Fruit fly (Drosophila melanogaster) whole organism, embryonic: Measurements from ENCODE around the gene Nmdar1.

Experiments used
- ATbp ChIP-seq: fragments of 200-800 bp; sonication (Bioruptor generic); optimal IDR thresholded peaks from 2 replicates; lab custom pipeline; 2017; ENCODE audit warnings: missing biosample characterization, mild to moderate bottlenecking, missing genetic modification characterization, missing genetic modification reagents
- Ada2b ChIP-seq: fragments of 200-800 bp; sonication (Bioruptor generic); IDR thresholded peaks from 2 replicates; pipeline ENCODE4 v1.3.6; 2022; ENCODE audit warnings: missing biosample characterization, missing genetic modification characterization
- Bgb ChIP-seq: fragments of 200-800 bp; sonication (Bioruptor generic); IDR thresholded peaks from 2 replicates; pipeline ENCODE4 v1.3.6; 2022; ENCODE audit warnings: missing biosample characterization, missing genetic modification characterization; ENCODE audit not compliant: partially characterized antibody
- CG10209 ChIP-seq: fragments of 200-800 bp; sonication (Bioruptor generic); optimal IDR thresholded peaks from 3 replicates; lab custom pipeline; 2017; ENCODE audit warnings: missing biosample characterization, mild to moderate bottlenecking, missing genetic modification characterization, missing genetic modification reagents
- CG14860 ChIP-seq: fragments of 200-800 bp; sonication (Bioruptor generic); IDR thresholded peaks from 3 replicates; pipeline ENCODE4 v1.3.6; 2022; ENCODE audit warnings: missing biosample characterization, missing genetic modification characterization; ENCODE audit not compliant: partially characterized antibody
- CG14965 ChIP-seq: fragments of 200-800 bp; sonication (Bioruptor generic); optimal IDR thresholded peaks from 2 replicates; lab custom pipeline; 2016; ENCODE audit warnings: missing biosample characterization, missing genetic modification characterization, borderline replicate concordance
- CG16779 ChIP-seq: fragments of 200-800 bp; sonication (Bioruptor generic); IDR thresholded peaks from 2 replicates; pipeline ENCODE4 v1.3.6; 2022; ENCODE audit warnings: missing biosample characterization, missing genetic modification characterization
- CG16813 ChIP-seq: fragments of 200-800 bp; sonication (Bioruptor generic); IDR thresholded peaks from 3 replicates; pipeline ENCODE4 v1.3.6; 2022; ENCODE audit warnings: missing biosample characterization, missing genetic modification characterization; ENCODE audit not compliant: partially characterized antibody
- CG17802 ChIP-seq: fragments of 200-800 bp; sonication (Bioruptor generic); optimal IDR thresholded peaks from 2 replicates; lab custom pipeline; 2018; ENCODE audit warnings: missing biosample characterization, mild to moderate bottlenecking, missing genetic modification characterization, moderate library complexity
- CG2116 ChIP-seq: fragments of 200-800 bp; sonication (Bioruptor generic); optimal IDR thresholded peaks from 3 replicates; lab custom pipeline; 2018; ENCODE audit warnings: missing biosample characterization, mild to moderate bottlenecking, missing genetic modification characterization
- CG30020 ChIP-seq: fragments of 200-800 bp; optimal IDR thresholded peaks from 2 replicates; lab custom pipeline; 2019; ENCODE audit warnings: missing biosample characterization, mild to moderate bottlenecking, missing genetic modification characterization, moderate library complexity
- CG33213 ChIP-seq: fragments of 200-800 bp; sonication (Bioruptor generic); optimal IDR thresholded peaks from 3 replicates; lab custom pipeline; 2016; ENCODE audit warnings: missing biosample characterization, missing genetic modification characterization
- CG34224 ChIP-seq: fragments of 200-800 bp; sonication (Bioruptor generic); IDR thresholded peaks from 3 replicates; pipeline ENCODE4 v1.3.6; 2022; ENCODE audit warnings: missing biosample characterization, missing genetic modification characterization; ENCODE audit not compliant: partially characterized antibody
- CG34422 ChIP-seq: fragments of 200-800 bp; sonication (Bioruptor generic); IDR thresholded peaks from 3 replicates; pipeline ENCODE4 v1.3.6; 2022; ENCODE audit warnings: missing biosample characterization, missing genetic modification characterization
- CG6791 ChIP-seq: fragments of 200-800 bp; sonication (Bioruptor generic); IDR thresholded peaks from 3 replicates; pipeline ENCODE4 v1.3.6; 2022; ENCODE audit warnings: missing biosample characterization, missing genetic modification characterization; ENCODE audit not compliant: partially characterized antibody
- CG7839 ChIP-seq: fragments of 200-800 bp; sonication (Bioruptor generic); optimal IDR thresholded peaks from 3 replicates; lab custom pipeline; 2018; ENCODE audit warnings: missing biosample characterization, mild to moderate bottlenecking, missing genetic modification characterization, moderate library complexity
- D19A ChIP-seq: fragments of 200-800 bp; optimal IDR thresholded peaks from 3 replicates; lab custom pipeline; 2019; ENCODE audit warnings: missing biosample characterization, mild to moderate bottlenecking, missing genetic modification characterization, moderate library complexity
- Dref ChIP-seq: fragments of 200-800 bp; sonication (Bioruptor generic); IDR thresholded peaks from 2 replicates; pipeline ENCODE4 v1.3.6; 2022; ENCODE audit warnings: missing biosample characterization, missing genetic modification characterization
- Elba2 ChIP-seq: fragments of 200-800 bp; sonication (Bioruptor generic); optimal IDR thresholded peaks from 3 replicates; lab custom pipeline; 2016; ENCODE audit warnings: missing biosample characterization, missing genetic modification characterization
- H2.0 ChIP-seq: fragments of 200-800 bp; sonication (Bioruptor generic); IDR thresholded peaks from 2 replicates; pipeline ENCODE4 v1.3.6; 2022; ENCODE audit warnings: missing biosample characterization, missing genetic modification characterization
- HLH4C ChIP-seq: fragments of 200-800 bp; sonication (Bioruptor generic); IDR thresholded peaks from 3 replicates; pipeline ENCODE4 v1.3.6; 2022; ENCODE audit warnings: missing biosample characterization, missing genetic modification characterization; ENCODE audit not compliant: partially characterized antibody
- MBD-R2 ChIP-seq: fragments of 200-800 bp; sonication (Bioruptor generic); IDR thresholded peaks from 2 replicates; pipeline ENCODE4 v1.3.6; 2022; ENCODE audit warnings: missing biosample characterization, missing genetic modification characterization
- Med ChIP-seq: fragments of 200-800 bp; sonication (Bioruptor generic); peaks from one replicate; lab custom pipeline; 2016; ENCODE audit warnings: missing biosample characterization, missing genetic modification characterization, mild to moderate bottlenecking, inconsistent platforms, moderate library complexity
- Opbp ChIP-seq: fragments of 200-800 bp; sonication (Bioruptor generic); IDR thresholded peaks from 3 replicates; pipeline ENCODE4 v1.3.6; 2022; ENCODE audit warnings: missing biosample characterization, missing genetic modification characterization; ENCODE audit not compliant: partially characterized antibody
- Scr ChIP-seq: fragments of 200-800 bp; sonication (Bioruptor generic); IDR thresholded peaks from 2 replicates; pipeline ENCODE4 v1.3.6; 2022; ENCODE audit warnings: missing biosample characterization, missing genetic modification characterization; ENCODE audit not compliant: partially characterized antibody
- ato ChIP-seq: fragments of 200-800 bp; sonication (Bioruptor generic); IDR thresholded peaks from 2 replicates; pipeline ENCODE4 v1.3.6; 2022; ENCODE audit warnings: missing biosample characterization, missing genetic modification characterization; ENCODE audit not compliant: partially characterized antibody
- cg ChIP-seq: fragments of 200-800 bp; sonication (Bioruptor generic); optimal IDR thresholded peaks from 3 replicates; lab custom pipeline; 2019; ENCODE audit warnings: missing biosample characterization, mild to moderate bottlenecking, missing genetic modification characterization, moderate library complexity
- fu2 ChIP-seq: fragments of 200-800 bp; sonication (Bioruptor generic); optimal IDR thresholded peaks from 2 replicates; lab custom pipeline; 2016; ENCODE audit warnings: missing biosample characterization, missing genetic modification characterization
- gcm2 ChIP-seq: fragments of 200-800 bp; sonication (Bioruptor generic); optimal IDR thresholded peaks from 2 replicates; lab custom pipeline; 2016; ENCODE audit warnings: missing biosample characterization, missing genetic modification characterization
- gfzf ChIP-seq: fragments of 200-800 bp; sonication (Bioruptor generic); optimal IDR thresholded peaks from 2 replicates; lab custom pipeline; 2016; ENCODE audit warnings: missing biosample characterization, mild to moderate bottlenecking, missing genetic modification characterization, moderate library complexity
- ind ChIP-seq: fragments of 200-800 bp; sonication (Bioruptor generic); optimal IDR thresholded peaks from 3 replicates; lab custom pipeline; 2016; ENCODE audit warnings: missing biosample characterization, missing genetic modification characterization
- lola ChIP-seq, 3 experiments: fragments of >200 bp in 2 of 3; fragments of 200-800 bp in 1 of 3; sonication (Bioruptor generic) in 1 of 3; optimal IDR thresholded peaks; 2 replicates each; lab custom pipeline; 2017 to 2019; ENCODE audit warnings: missing biosample characterization in 3 of 3, missing genetic modification characterization in 3 of 3, mild to moderate bottlenecking in 1 of 3, moderate library complexity in 1 of 3
- nerfin-2 ChIP-seq: fragments of 200-800 bp; sonication (Bioruptor generic); IDR thresholded peaks from 2 replicates; pipeline ENCODE4 v1.3.6; 2022; ENCODE audit warnings: missing biosample characterization, missing genetic modification characterization; ENCODE audit not compliant: partially characterized antibody
- nmo ChIP-seq: fragments of 200-800 bp; sonication (Bioruptor generic); optimal IDR thresholded peaks from 2 replicates; lab custom pipeline; 2018; ENCODE audit warnings: missing biosample characterization, mild to moderate bottlenecking, missing genetic modification characterization, moderate library complexity
- pnt ChIP-seq: fragments of 200-800 bp; sonication (Bioruptor generic); optimal IDR thresholded peaks from 3 replicates; lab custom pipeline; 2016; ENCODE audit warnings: missing biosample characterization, missing genetic modification characterization
- pzg ChIP-seq: fragments of 200-800 bp; sonication (Bioruptor generic); optimal IDR thresholded peaks from 3 replicates; lab custom pipeline; 2018; ENCODE audit warnings: missing biosample characterization, mild to moderate bottlenecking, missing genetic modification characterization, moderate library complexity
- row ChIP-seq: fragments of 200-800 bp; sonication (Bioruptor generic); IDR thresholded peaks from 3 replicates; pipeline ENCODE4 v1.3.6; 2022; ENCODE audit warnings: missing biosample characterization, missing genetic modification characterization
- sim ChIP-seq: fragments of 200-800 bp; sonication (Bioruptor generic); IDR thresholded peaks from 2 replicates; pipeline ENCODE4 v1.3.6; 2022; ENCODE audit warnings: missing biosample characterization, missing genetic modification characterization
- sna ChIP-seq: fragments of 200-800 bp; sonication (Bioruptor generic); IDR thresholded peaks from 2 replicates; pipeline ENCODE4 v1.3.6; 2022; ENCODE audit warnings: missing biosample characterization, missing genetic modification characterization; ENCODE audit not compliant: partially characterized antibody
- stc ChIP-seq: fragments of 200-800 bp; sonication (Bioruptor generic); IDR thresholded peaks from 2 replicates; pipeline ENCODE4 v1.3.6; 2022; ENCODE audit warnings: missing biosample characterization, missing genetic modification characterization
- tna ChIP-seq: fragments of 200-800 bp; sonication (Bioruptor generic); IDR thresholded peaks from 2 replicates; pipeline ENCODE4 v1.3.6; 2022; ENCODE audit warnings: missing biosample characterization, missing genetic modification characterization; ENCODE audit not compliant: partially characterized antibody
- trem ChIP-seq: fragments of 200-800 bp; optimal IDR thresholded peaks from 3 replicates; lab custom pipeline; 2019; ENCODE audit warnings: missing biosample characterization, mild to moderate bottlenecking, missing genetic modification characterization, moderate library complexity

The Nmdar1 gene

DNA sequence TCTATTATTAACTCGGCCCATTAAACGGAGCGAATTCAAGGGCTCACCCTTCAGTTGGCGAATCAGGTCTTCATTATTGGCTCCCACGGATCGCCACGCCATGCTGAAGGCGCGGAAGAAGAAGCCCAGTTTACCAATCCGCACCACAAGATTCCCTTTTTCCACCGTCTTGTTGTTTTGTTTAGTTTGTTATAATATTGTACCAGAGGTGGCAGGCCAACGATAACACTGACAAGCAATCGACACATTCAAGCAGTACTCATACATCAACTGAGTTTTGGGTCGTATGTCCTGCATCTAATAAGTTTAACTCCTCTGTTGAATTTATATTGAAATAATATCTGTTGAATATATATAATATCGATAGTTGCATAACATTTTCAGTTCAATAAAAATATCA lies 31.0 kb upstream of the Nmdar1 start, which contains the start of gene Pcmt (continued):
- peak; percentile 55 for TF ChIP-seq cg
- TF ChIP-seq sna (GFP tag; lab: Robert Waterston, UW), result peak; percentile 32; the same call in 1 of the 2 replicates
- TF ChIP-seq pzg, result peak; percentile 31
- no peak for TF ChIP-seq Ada2b (GFP tag; lab: Robert Waterston, UW)
- no peak for TF ChIP-seq fu2
- peak; percentile 30 for TF ChIP-seq trem (tag; lab: Kevin White, UChicago)
- TF ChIP-seq Dref, result peak; percentile 69
- no peak for TF ChIP-seq ind (GFP tag; lab: Kevin White, UChicago)
- peak; percentile 25; the same call in 2 of the 3 replicates for TF ChIP-seq row (GFP tag; lab: Robert Waterston, UW)
- peak; percentile 82 for TF ChIP-seq MBD-R2 (GFP tag; lab: Robert Waterston, UW)
- peak; percentile 22 for TF ChIP-seq CG30020 (tag; lab: Kevin White, UChicago)
- peak; percentile 24; the same call in 2 of the 3 replicates for TF ChIP-seq CG34224 (GFP tag; lab: Robert Waterston, UW)
- TF ChIP-seq D19A, result peak; percentile 6
- TF ChIP-seq, all 482 proteins: peak for 27

DNA sequence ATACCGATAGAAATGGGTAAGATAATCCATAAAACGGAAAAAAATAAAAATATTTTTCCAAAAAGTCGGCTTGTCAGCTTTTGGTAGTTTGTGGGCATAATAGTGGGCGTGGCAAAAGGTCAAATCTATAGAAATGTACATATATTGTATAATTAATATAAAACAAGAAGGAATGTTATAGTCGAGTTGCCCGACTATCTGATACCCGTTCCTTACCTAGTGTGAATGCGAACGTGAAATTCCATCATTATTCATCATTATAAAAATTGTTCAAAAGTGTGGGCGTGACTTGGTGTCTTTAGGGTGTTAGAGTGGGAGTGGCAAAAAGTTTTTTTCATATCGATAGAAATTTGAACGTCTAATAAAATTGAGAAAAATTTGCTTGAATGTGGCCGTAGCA lies 28.5 kb upstream of the Nmdar1 start:
- TF ChIP-seq Med (GFP tag; lab: Kevin White, UChicago), result peak; percentile 20
- no peak for TF ChIP-seq ATbp (GFP tag; lab: Kevin White, UChicago)
- TF ChIP-seq CG33213 (GFP tag; lab: Kevin White, UChicago), result no peak
- TF ChIP-seq HLH4C, result peak; percentile 72
- no peak for TF ChIP-seq gcm2
- 0 out of 2 replicates have a peak, but pooled peaks have one; percentile 33 for TF ChIP-seq ato
- TF ChIP-seq tna, result peak; percentile 34; the same call in 1 of the 2 replicates
- no peak for TF ChIP-seq CG34422 (GFP tag; lab: Robert Waterston, UW)
- TF ChIP-seq Elba2 (GFP tag; lab: Kevin White, UChicago), result no peak
- no peak for TF ChIP-seq CG2116 (GFP tag; lab: Kevin White, UChicago)
- TF ChIP-seq nmo (GFP tag; lab: Kevin White, UChicago), result no peak
- peak; percentile 40; the same call in 1 of the 3 replicates for TF ChIP-seq CG14860 (GFP tag; lab: Robert Waterston, UW)
- no peak for TF ChIP-seq CG16779 (GFP tag; lab: Robert Waterston, UW)
- TF ChIP-seq CG6791 (GFP tag; lab: Robert Waterston, UW), result 0 out of 3 replicates have a peak, but pooled peaks have one; percentile 44
- TF ChIP-seq Bgb (GFP tag; lab: Robert Waterston, UW), result no peak
- peak; percentile 61 for TF ChIP-seq nerfin-2
- TF ChIP-seq CG7839 (tag; lab: Kevin White, UChicago), result no peak
- no peak for TF ChIP-seq sim (GFP tag; lab: Robert Waterston, UW)
- TF ChIP-seq CG16813 (GFP tag; lab: Robert Waterston, UW), result peak; percentile 67
- no peak for TF ChIP-seq pnt (GFP tag; lab: Kevin White, UChicago)
- peak; percentile 10 for TF ChIP-seq gfzf (GFP tag; lab: Kevin White, UChicago)
- TF ChIP-seq lola (GFP tag; optimal IDR thresholded peaks at IDR 0.05; lab: Kevin White, UChicago), result no peak
- no peak for TF ChIP-seq CG17802 (tag; lab: Kevin White, UChicago)
- no peak for TF ChIP-seq CG10209 (GFP tag; lab: Kevin White, UChicago)
- peak; percentile 15; the same call in 1 of the 3 replicates for TF ChIP-seq Opbp
- TF ChIP-seq H2.0 (GFP tag; lab: Robert Waterston, UW), result no peak
- TF ChIP-seq Scr (GFP tag; lab: Robert Waterston, UW), result peak; percentile 42
- TF ChIP-seq CG14965, result no peak
- no peak for TF ChIP-seq stc (GFP tag; lab: Robert Waterston, UW)
